Fruit fly (Drosophila melanogaster): Measurements from ENCODE around the gene CG42460.

CG42460 gene

dm6 chr2L:3376684-3377086 is 11.6 kb downstream of the CG42460 start, which contains the start of the genes CG9662 and Ptpa (continued):
- TF ChIP-seq sqz (GFP tag; optimal IDR thresholded peaks at IDR 0.05): no peak
- peak; percentile 95 for TF ChIP-seq CG4617 (GFP tag; optimal IDR thresholded peaks at IDR 0.05; ENCODE audit: borderline replicate concordance)
- TF ChIP-seq mld (GFP tag; IDR thresholded peaks at IDR 0.05; ENCODE audit: partially characterized antibody): 0 out of 3 replicates have a peak, but pooled peaks have one; percentile 44
- TF ChIP-seq CG8944 (GFP tag; optimal IDR thresholded peaks at IDR 0.05): peak; percentile 78
- peak; percentile 2 for TF ChIP-seq CG15073 (GFP tag; optimal IDR thresholded peaks at IDR 0.05)
- TF ChIP-seq HLH3B (GFP tag; IDR thresholded peaks at IDR 0.05): peak; percentile 82
- peak in 1 of 2 experiments; percentile 63 for TF ChIP-seq bsh (GFP tag; optimal IDR thresholded peaks at IDR 0.05)
- peak; percentile 96 for TF ChIP-seq ssp (GFP tag; IDR thresholded peaks at IDR 0.05)
- TF ChIP-seq H15 (GFP tag; IDR thresholded peaks at IDR 0.05): peak; percentile 58; the same call in 1 of the 3 replicates
- no peak for TF ChIP-seq grn (GFP tag; optimal IDR thresholded peaks at IDR 0.05)
- peak; percentile 62 for TF ChIP-seq CG3163 (GFP tag; optimal IDR thresholded peaks at IDR 0.05)
- TF ChIP-seq Optix (GFP tag; IDR thresholded peaks at IDR 0.05): peak; percentile 82
- peak; percentile 55 for TF ChIP-seq CG10147 (GFP tag; optimal IDR thresholded peaks at IDR 0.05)
- TF ChIP-seq CG6854 (GFP tag; optimal IDR thresholded peaks at IDR 0.05): no peak
- peak; percentile 88 for TF ChIP-seq H2.0 (GFP tag; IDR thresholded peaks at IDR 0.05)
- TF ChIP-seq Jarid2 (GFP tag; optimal IDR thresholded peaks at IDR 0.05): peak; percentile 17
- TF ChIP-seq E2f2 (GFP tag; IDR thresholded peaks at IDR 0.05): peak; percentile 67
- peak; percentile 85 for TF ChIP-seq CG2129 (GFP tag; IDR thresholded peaks at IDR 0.05; ENCODE audit: partially characterized antibody)
- TF ChIP-seq CG11456 (GFP tag; IDR thresholded peaks at IDR 0.05): peak; percentile 84
- peak; percentile 64 for TF ChIP-seq Hmx (GFP tag; optimal IDR thresholded peaks at IDR 0.05)
- peak; percentile 64 for TF ChIP-seq CG33557 (GFP tag; optimal IDR thresholded peaks at IDR 0.05)
- TF ChIP-seq CG11093 (GFP tag; IDR thresholded peaks at IDR 0.05): peak; percentile 75; the same call in 1 of the 3 replicates
- no peak for TF ChIP-seq CG11696 (GFP tag; IDR thresholded peaks at IDR 0.05)
- peak; percentile 80 for TF ChIP-seq CG32532 (GFP tag; IDR thresholded peaks at IDR 0.05)
- peak; percentile 66 for TF ChIP-seq CG17359 (tag; optimal IDR thresholded peaks at IDR 0.05)
- peak; percentile 67; the same call in 2 of the 3 replicates for TF ChIP-seq CG3726 (GFP tag; IDR thresholded peaks at IDR 0.05)
- TF ChIP-seq twi (tag; optimal IDR thresholded peaks at IDR 0.05): no peak
- TF ChIP-seq cad (GFP tag; optimal IDR thresholded peaks at IDR 0.05): no peak

DNA sequence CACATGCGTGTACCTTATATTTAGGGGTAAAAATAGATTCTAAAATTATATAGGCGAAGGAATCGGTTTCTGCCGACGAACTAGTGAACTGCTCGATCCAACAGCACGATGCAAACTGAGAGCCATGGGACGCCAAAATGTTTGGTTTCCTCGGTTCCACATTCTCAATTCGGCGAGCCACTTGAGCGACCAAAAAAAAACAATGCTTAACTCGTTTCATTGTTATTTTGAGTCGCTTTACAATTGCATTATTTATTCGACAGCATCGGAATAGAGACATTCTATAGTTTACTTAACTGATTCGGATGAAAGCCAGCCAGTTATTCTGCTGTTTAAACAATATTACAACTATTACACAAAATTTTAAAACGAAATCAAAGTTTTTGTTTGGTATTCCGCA is 12.7 kb downstream of the CG42460 start, which contains the start of gene CG15412:
CG15412 (minus strand) TSS at position 101 of the 400 bp plus-strand sequence.
- TF ChIP-seq onecut (GFP tag; IDR thresholded peaks at IDR 0.05) (no peak), repo (GFP tag; optimal IDR thresholded peaks at IDR 0.05) (no peak), ab (GFP tag; optimal IDR thresholded peaks at IDR 0.05) (no peak)

- TF ChIP-seq sens-2 (GFP tag; IDR thresholded peaks at IDR 0.05): no peak
- TF ChIP-seq CG1529 (GFP tag; optimal IDR thresholded peaks at IDR 0.05): no peak
- peak; percentile 26 for TF ChIP-seq CG12769 (tag; optimal IDR thresholded peaks at IDR 0.05)
- TF ChIP-seq hb (GFP tag; IDR thresholded peaks at IDR 0.05; ENCODE audit: partially characterized antibody): no peak
- TF ChIP-seq Gsc (GFP tag; IDR thresholded peaks at IDR 0.05): no peak
- no peak for TF ChIP-seq z (GFP tag; IDR thresholded peaks at IDR 0.05)
- no peak for TF ChIP-seq Hand (GFP tag; optimal IDR thresholded peaks at IDR 0.05)
- no peak for TF ChIP-seq gro (GFP tag; optimal IDR thresholded peaks at IDR 0.05)
- no peak for TF ChIP-seq esg (GFP tag; conservative IDR thresholded peaks at IDR 0.05)
- TF ChIP-seq ato (GFP tag; IDR thresholded peaks at IDR 0.05; ENCODE audit: partially characterized antibody): peak; percentile 14; the same call in 1 of the 2 replicates
- no peak for TF ChIP-seq croc (GFP tag; conservative IDR thresholded peaks at IDR 0.05)
- 0 out of 2 replicates have a peak, but pooled peaks have one; percentile 9 for TF ChIP-seq NFAT (GFP tag; IDR thresholded peaks at IDR 0.05)
- TF ChIP-seq gcm2 (GFP tag; optimal IDR thresholded peaks at IDR 0.05): no peak
- TF ChIP-seq row (GFP tag; IDR thresholded peaks at IDR 0.05): no peak
- no peak for TF ChIP-seq Sox100B (GFP tag; optimal IDR thresholded peaks at IDR 0.05)
- no peak for TF ChIP-seq fd96Cb (tag; optimal IDR thresholded peaks at IDR 0.05)
- TF ChIP-seq Bdp1 (GFP tag; optimal IDR thresholded peaks at IDR 0.05): no peak
- TF ChIP-seq toy (GFP tag; IDR thresholded peaks at IDR 0.05): no peak
- peak; percentile 2 for TF ChIP-seq CG30403 (GFP tag; optimal IDR thresholded peaks at IDR 0.05)
- peak; percentile 6 for TF ChIP-seq Side (GFP tag; optimal IDR thresholded peaks at IDR 0.05)
Measured at dm6 chr2L:3373242-3373641, 15.1 kb downstream of the CG42460 start, which contains the start of gene GramD1B. GramD1B (minus strand) TSS chr2L:3373372.
